Worm (Caenorhabditis elegans) whole organism, early embryonic: Measurements from ENCODE around the gene art-1.

Experiments
- hmbx-1 ChIP-seq: sonication (generic microtip); optimal IDR thresholded peaks from 2 replicates; lab custom pipeline; 2016; ENCODE audit warnings: mild to moderate bottlenecking, missing genetic modification characterization, missing compliant biosample characterization

The art-1 gene

DNA sequence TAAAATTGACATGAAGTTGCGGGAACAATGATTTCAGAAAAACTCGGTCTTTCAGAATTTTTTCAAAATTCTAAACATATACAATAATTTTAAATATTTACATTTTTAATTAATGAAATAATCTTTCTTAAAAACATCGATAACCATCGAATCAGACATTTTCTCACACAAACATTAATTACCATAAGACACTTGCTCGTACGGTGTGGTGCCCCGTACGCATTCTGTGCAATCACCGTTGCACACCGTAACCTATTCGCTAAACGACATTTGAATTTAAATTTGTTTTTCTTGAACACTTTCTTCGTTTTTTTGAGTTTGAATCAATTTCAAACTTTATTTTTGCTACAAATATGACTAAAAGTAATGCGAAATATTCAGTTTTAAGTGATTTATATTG lies 48.2 kb downstream of the art-1 start:
- TF ChIP-seq hmbx-1 = no peak
